Fruit fly (Drosophila melanogaster): Measurements from ENCODE around the gene GluRS-m.
A peak's percentile ranks its signal among the peaks of the same experiment; 100 is the strongest.

GluRS-m gene

dm6 chr3L:16381184-16381797 is 35.7 kb downstream of the GluRS-m start, which contains the start of gene Agpat4:
Gene Agpat4, minus strand, starts transcription at chr3L:16381570.
- TF ChIP-seq CTCF (optimal IDR thresholded peaks at IDR 0.05) = peak in 1 of 2 experiments; percentile 33
- no peak for TF ChIP-seq CG8478 (optimal IDR thresholded peaks at IDR 0.05)

- TF ChIP-seq CTCF (optimal IDR thresholded peaks at IDR 0.05) (no peak), CG8478 (optimal IDR thresholded peaks at IDR 0.05) (no peak)
Observed at dm6 chr3L:16380770-16381169, 36.2 kb downstream of the GluRS-m start.

- TF ChIP-seq CTCF (optimal IDR thresholded peaks at IDR 0.05) (peak; percentile 15 to 44), CG8478 (optimal IDR thresholded peaks at IDR 0.05) (no peak)
Observed at dm6 chr3L:16377768-16378764, 38.9 kb downstream of the GluRS-m start, which contains the start of gene roq. Gene roq, minus strand, starts transcription at chr3L:16378566.

dm6 chr3L:16369526-16369925 is 47.5 kb downstream of the GluRS-m start, which contains the start of gene CG18814:
Gene CG18814, plus strand, starts transcription at chr3L:16369826.
- no peak for TF ChIP-seq CTCF (optimal IDR thresholded peaks at IDR 0.05)
- no peak for TF ChIP-seq CG8478 (optimal IDR thresholded peaks at IDR 0.05)

dm6 chr3L:16368199-16368598 is 48.8 kb downstream of the GluRS-m start, which contains the start of gene CG4842:
Gene CG4842, plus strand, starts transcription at chr3L:16368389.
- TF ChIP-seq CTCF (optimal IDR thresholded peaks at IDR 0.05) = no peak
- TF ChIP-seq CG8478 (optimal IDR thresholded peaks at IDR 0.05) = no peak

- TF ChIP-seq CTCF (optimal IDR thresholded peaks at IDR 0.05) (no peak), CG8478 (optimal IDR thresholded peaks at IDR 0.05) (no peak)
Observed at dm6 chr3L:16367240-16367639, 49.7 kb downstream of the GluRS-m start, which contains the start of gene Cpr72Ec. Gene Cpr72Ec, minus strand, starts transcription at chr3L:16367340.

All from S2 (cell line).